Fruit fly (Drosophila melanogaster) whole organism, embryonic: ENCODE measurements around the gene shd.

Source experiments
- CG1024 ChIP-seq: fragments of 200-800 bp; sonication (Bioruptor generic); IDR thresholded peaks from 2 replicates; pipeline ENCODE4 v1.3.6; 2022; ENCODE audit warnings: missing biosample characterization, missing genetic modification characterization
- YL-1 ChIP-seq: fragments of 200-800 bp; sonication (Bioruptor generic); optimal IDR thresholded peaks from 3 replicates; lab custom pipeline; 2017; ENCODE audit warnings: missing biosample characterization, mild to moderate bottlenecking, missing genetic modification characterization
- hth ChIP-seq: fragments of >200 bp; optimal IDR thresholded peaks from 2 replicates; lab custom pipeline; 2017; ENCODE audit warnings: inconsistent platforms

DNA sequence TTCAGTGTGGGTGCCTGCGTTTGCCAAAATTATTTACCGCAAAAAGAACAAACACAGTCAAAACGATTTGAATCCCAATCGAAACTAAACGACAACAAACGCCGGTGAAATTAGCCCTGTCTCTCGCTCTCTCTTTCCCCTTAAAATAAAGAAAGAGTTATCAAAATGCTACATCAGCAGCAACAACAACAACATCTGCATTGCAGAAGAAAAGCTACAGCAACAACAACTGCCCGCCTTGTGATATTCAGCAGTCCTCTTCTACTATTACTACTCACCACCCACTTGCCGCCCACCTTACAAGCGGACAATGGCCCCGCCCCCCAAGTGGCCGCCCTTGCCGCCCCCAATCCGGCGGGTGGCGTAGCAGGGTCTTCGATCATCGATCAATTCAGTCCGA lies 18.6 kb downstream of the shd start:
- no peak for TF ChIP-seq CG1024 (GFP tag; lab: Robert Waterston, UW)
- no peak for TF ChIP-seq YL-1 (GFP tag; lab: Kevin White, UChicago)
- TF ChIP-seq hth (lab: Kevin White, UChicago): no peak
